Worm (Caenorhabditis elegans) whole organism, late embryonic: ENCODE data around the gene C15B12.3.

Experiments
- C08G9.2 ChIP-seq: sonication (generic microtip); optimal IDR thresholded peaks from 2 replicates; lab custom pipeline; 2016; ENCODE audit warnings: mild to moderate bottlenecking, missing genetic modification characterization, moderate library complexity, missing compliant biosample characterization
- C38D4.7 ChIP-seq: fragments of 200-800 bp; sonication (Bioruptor generic); optimal IDR thresholded peaks from 2 replicates; lab custom pipeline; 2018; ENCODE audit warnings: mild to moderate bottlenecking, missing genetic modification characterization, moderate library complexity, missing compliant biosample characterization
- F13H6.1 ChIP-seq: sonication (generic microtip); optimal IDR thresholded peaks from 2 replicates; lab custom pipeline; 2016; ENCODE audit warnings: missing genetic modification characterization, missing compliant biosample characterization
- K02D7.2 ChIP-seq: sonication (generic microtip); optimal IDR thresholded peaks from 2 replicates; lab custom pipeline; 2017; ENCODE audit warnings: mild to moderate bottlenecking, missing genetic modification characterization, missing compliant biosample characterization
- T23F11.4 ChIP-seq: fragments of 200-800 bp; sonication (Bioruptor generic); optimal IDR thresholded peaks from 2 replicates; lab custom pipeline; 2018; ENCODE audit warnings: mild to moderate bottlenecking, missing genetic modification characterization, missing compliant biosample characterization
- ceh-14 ChIP-seq: sonication (generic microtip); optimal IDR thresholded peaks from 2 replicates; lab custom pipeline; 2016; ENCODE audit warnings: missing genotype, missing genetic modification characterization, missing compliant biosample characterization
- ceh-18 ChIP-seq: sonication (generic microtip); optimal IDR thresholded peaks from 2 replicates; lab custom pipeline; 2016; ENCODE audit warnings: missing genetic modification characterization, missing compliant biosample characterization
- ceh-2 ChIP-seq: sonication (generic microtip); optimal IDR thresholded peaks from 2 replicates; lab custom pipeline; 2016; ENCODE audit warnings: missing genotype, missing genetic modification characterization, missing compliant biosample characterization
- ceh-30 ChIP-seq: fragments of 150-350 bp; optimal IDR thresholded peaks from 2 replicates; lab custom pipeline; 2014; ENCODE audit warnings: missing biosample characterization, missing genetic modification characterization
- ceh-34 ChIP-seq: sonication (generic microtip); optimal IDR thresholded peaks from 2 replicates; lab custom pipeline; 2016; ENCODE audit warnings: mild to moderate bottlenecking, missing genetic modification characterization, missing compliant biosample characterization
- ceh-45 ChIP-seq: fragments of 200-800 bp; sonication (Bioruptor generic); IDR thresholded peaks from 2 replicates; pipeline ENCODE4 v1.3.6; 2022; ENCODE audit warnings: missing genetic modification reagents, missing genetic modification characterization, missing compliant biosample characterization
- ceh-6 ChIP-seq: fragments of 200-800 bp; sonication (Bioruptor generic); optimal IDR thresholded peaks from 2 replicates; lab custom pipeline; 2018; ENCODE audit warnings: mild to moderate bottlenecking, missing genetic modification characterization, missing compliant biosample characterization
- dmd-4 ChIP-seq: sonication (generic microtip); optimal IDR thresholded peaks from 2 replicates; lab custom pipeline; 2016; ENCODE audit warnings: borderline replicate concordance, missing genetic modification characterization, missing compliant biosample characterization
- dve-1 ChIP-seq: sonication (generic microtip); optimal IDR thresholded peaks from 2 replicates; lab custom pipeline; 2017; ENCODE audit warnings: antibody characterized with exemption, mild to moderate bottlenecking, missing genetic modification characterization, missing compliant biosample characterization
- elt-4 ChIP-seq: sonication (generic microtip); optimal IDR thresholded peaks from 2 replicates; lab custom pipeline; 2016; ENCODE audit warnings: missing genetic modification characterization, missing compliant biosample characterization
- fax-1 ChIP-seq: sonication (generic microtip); optimal IDR thresholded peaks from 2 replicates; lab custom pipeline; 2016; ENCODE audit warnings: missing genotype, missing genetic modification characterization, missing compliant biosample characterization
- fkh-6 ChIP-seq: sonication (generic microtip); optimal IDR thresholded peaks from 2 replicates; lab custom pipeline; 2016; ENCODE audit warnings: missing genetic modification characterization, missing compliant biosample characterization
- hlh-13 ChIP-seq: fragments of 200-800 bp; sonication (Bioruptor generic); optimal IDR thresholded peaks from 2 replicates; lab custom pipeline; 2018; ENCODE audit warnings: mild to moderate bottlenecking, missing genetic modification characterization, missing compliant biosample characterization
- hlh-15 ChIP-seq: sonication (generic microtip); optimal IDR thresholded peaks from 2 replicates; lab custom pipeline; 2016; ENCODE audit warnings: missing genetic modification characterization, missing compliant biosample characterization
- hlh-6 ChIP-seq: sonication (generic microtip); optimal IDR thresholded peaks from 2 replicates; lab custom pipeline; 2016; ENCODE audit warnings: missing genotype, missing genetic modification characterization, missing compliant biosample characterization
- mec-3 ChIP-seq: sonication (generic microtip); optimal IDR thresholded peaks from 2 replicates; lab custom pipeline; 2016; ENCODE audit warnings: borderline replicate concordance, missing genetic modification characterization, missing compliant biosample characterization
- pha-2 ChIP-seq: sonication (generic microtip); optimal IDR thresholded peaks from 2 replicates; lab custom pipeline; 2017; ENCODE audit warnings: mild to moderate bottlenecking, missing genetic modification characterization, missing compliant biosample characterization
- ref-2 ChIP-seq: sonication (generic microtip); optimal IDR thresholded peaks from 2 replicates; lab custom pipeline; 2016; ENCODE audit warnings: missing genetic modification characterization, missing compliant biosample characterization
- sox-2 ChIP-seq: fragments of 200-800 bp; sonication (Bioruptor generic); IDR thresholded peaks from 2 replicates; pipeline ENCODE4 v1.3.6; 2022; ENCODE audit warnings: missing genetic modification reagents, missing genetic modification characterization, missing compliant biosample characterization
- sox-4 ChIP-seq: sonication (generic microtip); optimal IDR thresholded peaks from 2 replicates; lab custom pipeline; 2017; ENCODE audit warnings: mild to moderate bottlenecking, missing genetic modification characterization, inconsistent platforms, missing compliant biosample characterization
- syd-9 ChIP-seq: sonication (generic microtip); optimal IDR thresholded peaks from 2 replicates; lab custom pipeline; 2016; ENCODE audit warnings: mild to moderate bottlenecking, missing genetic modification characterization, moderate library complexity, missing compliant biosample characterization
- tbx-2 ChIP-seq: sonication (generic microtip); optimal IDR thresholded peaks from 2 replicates; lab custom pipeline; 2016; ENCODE audit warnings: missing genetic modification characterization, missing compliant biosample characterization
- tbx-7 ChIP-seq: sonication (generic microtip); optimal IDR thresholded peaks from 2 replicates; lab custom pipeline; 2016; ENCODE audit warnings: missing genotype, missing genetic modification characterization, missing compliant biosample characterization
- ttx-3 ChIP-seq: sonication (generic microtip); optimal IDR thresholded peaks from 2 replicates; lab custom pipeline; 2016; ENCODE audit warnings: missing genetic modification reagents, missing genetic modification characterization, missing compliant biosample characterization
- unc-3 ChIP-seq, 2 experiments: fragments of 200-800 bp in 1 of 2; sonication (Bioruptor generic) in 1 of 2; sonication (generic microtip) in 1 of 2; conservative IDR thresholded peaks in 1 of 2; optimal IDR thresholded peaks in 1 of 2; 2 replicates each; pipeline versions ENCODE4 v1.3.6 to Lab custom; 2016 to 2022; ENCODE audit warnings: missing compliant biosample characterization in 2 of 2, missing genetic modification characterization in 2 of 2, missing genetic modification reagents in 1 of 2
- unc-42 ChIP-seq: sonication (generic microtip); optimal IDR thresholded peaks from 2 replicates; lab custom pipeline; 2016; ENCODE audit warnings: missing genotype, missing genetic modification characterization, missing compliant biosample characterization
- unc-86 ChIP-seq: sonication (generic microtip); optimal IDR thresholded peaks from 2 replicates; lab custom pipeline; 2016; ENCODE audit warnings: missing genetic modification characterization, missing compliant biosample characterization

The C15B12.3 gene

ce11 chrX:6429552-6429951 lies 37.8 kb downstream of the C15B12.3 start:
- no peak for TF ChIP-seq hlh-15
- no peak for TF ChIP-seq ceh-2 (tag; lab: Kevin White, UChicago)
- no peak for TF ChIP-seq ceh-18 (tag; lab: Kevin White, UChicago)
- no peak for TF ChIP-seq ref-2 (tag; lab: Kevin White, UChicago)
- no peak for TF ChIP-seq hlh-6 (tag; lab: Kevin White, UChicago)
- no peak for TF ChIP-seq unc-86 (tag; lab: Kevin White, UChicago)
- TF ChIP-seq tbx-7, result no peak
- TF ChIP-seq, all 69 proteins: peak for 0

- TF ChIP-seq hlh-13 (GFP tag; lab: Kevin White, UChicago) (no peak), fax-1 (tag; lab: Kevin White, UChicago) (no peak), ceh-14 (tag; lab: Kevin White, UChicago) (no peak), pha-2 (tag; lab: Kevin White, UChicago) (no peak), ceh-45 (GFP tag; lab: Robert Waterston, UW) (no peak), ceh-2 (tag; lab: Kevin White, UChicago) (no peak), unc-3 (GFP tag; conservative IDR thresholded peaks at IDR 0.05; lab: Robert Waterston, UW) (no peak), unc-3 (tag; optimal IDR thresholded peaks at IDR 0.05; lab: Kevin White, UChicago) (no peak)
Observed at ce11 chrX:6427147-6427546, 40.2 kb downstream of the C15B12.3 start.

DNA sequence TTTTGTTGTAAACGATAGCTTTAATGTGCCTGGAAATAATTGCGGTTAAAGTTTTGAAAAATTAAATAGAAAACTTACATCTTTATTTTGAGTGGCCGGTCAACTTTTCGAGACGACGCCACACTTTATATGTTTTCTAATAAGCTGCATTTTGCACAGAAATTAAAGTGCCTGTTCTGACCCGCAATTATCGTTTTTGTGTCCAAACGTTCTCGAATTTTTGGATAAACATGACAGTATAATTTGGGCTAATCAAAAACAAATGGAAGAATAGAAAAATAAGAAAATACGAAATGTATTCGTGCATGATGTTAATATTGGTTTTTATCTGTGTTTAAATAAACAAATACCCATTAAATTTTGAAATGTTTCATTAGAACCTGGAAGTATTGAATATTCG lies 46.7 kb downstream of the C15B12.3 start, which contains the start of gene K10C2.12:
Gene K10C2.12 (minus strand): TSS at position 101 of the 400 bp plus-strand sequence.
- TF ChIP-seq F13H6.1 (tag; lab: Kevin White, UChicago), result no peak
- TF ChIP-seq ttx-3 (tag; lab: Kevin White, UChicago), result no peak
- TF ChIP-seq syd-9 (tag; lab: Kevin White, UChicago), result no peak
- no peak for TF ChIP-seq elt-4 (tag; lab: Kevin White, UChicago)
- TF ChIP-seq mec-3 (tag; lab: Kevin White, UChicago), result no peak
- TF ChIP-seq fkh-6 (tag; lab: Kevin White, UChicago), result no peak
- no peak for TF ChIP-seq K02D7.2 (tag; lab: Kevin White, UChicago)
- no peak for TF ChIP-seq dve-1 (tag; lab: Kevin White, UChicago)
- TF ChIP-seq C08G9.2, result no peak
- TF ChIP-seq sox-4 (tag; lab: Kevin White, UChicago), result no peak
- no peak for TF ChIP-seq ceh-6 (GFP tag; lab: Kevin White, UChicago)
- no peak for TF ChIP-seq hlh-6 (tag; lab: Kevin White, UChicago)
- TF ChIP-seq C38D4.7 (GFP tag; lab: Kevin White, UChicago), result no peak
- no peak for TF ChIP-seq tbx-2 (tag; lab: Kevin White, UChicago)
- no peak for TF ChIP-seq T23F11.4 (GFP tag; lab: Kevin White, UChicago)
- TF ChIP-seq pha-2 (tag; lab: Kevin White, UChicago), result no peak
- TF ChIP-seq ceh-34 (tag; lab: Kevin White, UChicago), result no peak
- no peak for TF ChIP-seq dmd-4 (tag; lab: Kevin White, UChicago)
- TF ChIP-seq ceh-30 (tag; lab: Kevin White, UChicago), result no peak

DNA sequence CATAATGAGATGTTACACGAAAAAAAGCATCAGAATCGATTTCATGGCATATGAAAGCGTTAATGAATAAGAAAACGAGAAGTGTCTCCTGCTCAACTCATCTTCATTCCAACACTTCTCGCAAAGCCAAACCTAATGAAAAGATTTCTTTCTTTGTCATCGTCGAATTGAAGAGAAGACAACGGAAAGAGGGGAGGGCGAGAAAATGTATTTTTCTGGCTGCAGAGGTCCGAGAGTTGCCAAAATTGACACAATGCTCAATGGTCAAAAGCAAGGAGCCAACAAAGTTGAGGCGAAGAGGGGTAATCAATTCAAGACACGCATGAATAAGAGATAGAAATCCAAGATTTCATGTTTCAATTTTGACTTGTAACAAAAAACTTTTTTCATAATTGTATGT lies 48.2 kb downstream of the C15B12.3 start:
- TF ChIP-seq unc-42 (tag; lab: Kevin White, UChicago), result peak; percentile 81
- TF ChIP-seq sox-2 (GFP tag; lab: Robert Waterston, UW), result no peak
